Worm (Caenorhabditis elegans): ENCODE measurements around the gene K09F5.1.

DNA sequence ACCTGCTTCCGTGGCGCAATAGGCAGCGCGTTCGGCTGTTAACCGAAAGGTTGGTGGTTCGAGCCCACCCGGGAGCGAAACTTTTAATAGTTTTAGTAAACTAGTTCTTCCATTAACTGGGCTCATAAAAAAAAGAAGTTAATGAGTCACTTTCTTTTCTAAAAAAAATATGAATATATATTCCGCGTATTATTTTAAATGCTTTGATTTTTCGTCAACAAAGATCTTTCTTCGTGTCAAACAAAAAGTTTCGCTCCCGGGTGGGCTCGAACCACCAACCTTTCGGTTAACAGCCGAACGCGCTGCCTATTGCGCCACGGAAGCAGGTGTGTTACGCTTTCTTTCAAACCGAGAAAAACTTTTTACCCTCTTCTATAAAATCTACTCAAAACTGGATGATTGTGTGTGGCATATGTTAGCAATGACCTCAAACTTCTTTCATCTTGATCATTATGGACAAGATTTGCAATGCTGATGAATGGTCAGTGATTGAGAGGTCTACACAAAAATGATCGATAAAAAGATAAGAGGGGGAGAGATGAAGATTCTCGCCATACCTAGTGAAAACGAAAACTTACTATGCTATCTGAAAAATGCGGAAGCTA lies 34.4 kb downstream of the K09F5.1 start:
- no peak for TF ChIP-seq sox-4 (tag; optimal IDR thresholded peaks at IDR 0.05)
- no peak for TF ChIP-seq hlh-13 (GFP tag; optimal IDR thresholded peaks at IDR 0.05)
- no peak for TF ChIP-seq ceh-6 (GFP tag; optimal IDR thresholded peaks at IDR 0.05)

Measured in whole organism, late embryonic.